Worm (Caenorhabditis elegans): ENCODE measurements around the gene T26E4.9.

- no peak for TF ChIP-seq nhr-11 (tag; optimal IDR thresholded peaks at IDR 0.05)
- no peak for TF ChIP-seq aly-2 (tag; optimal IDR thresholded peaks at IDR 0.05)
- no peak for TF ChIP-seq unc-55 (GFP tag; optimal IDR thresholded peaks at IDR 0.05)
- TF ChIP-seq nhr-12 (tag; optimal IDR thresholded peaks at IDR 0.05) = no peak
- TF ChIP-seq elt-3 (tag; optimal IDR thresholded peaks at IDR 0.05) = no peak
- TF ChIP-seq nhr-25 (tag; optimal IDR thresholded peaks at IDR 0.05) = no peak
These were observed 29.4 kb downstream of the T26E4.9 start, which contains the start of gene nhr-60 for ce11 chrV:15773141-15773540.
